Fruit fly (Drosophila melanogaster) whole organism, embryonic: Measurements from ENCODE around the gene Ykt6.

Experiments
- Ada2b ChIP-seq: fragments of 200-800 bp; sonication (Bioruptor generic); IDR thresholded peaks from 2 replicates; pipeline ENCODE4 v1.3.6; 2022; ENCODE audit warnings: missing biosample characterization, missing genetic modification characterization
- Atf-2 ChIP-seq: fragments of 200-800 bp; sonication (Bioruptor generic); optimal IDR thresholded peaks from 2 replicates; lab custom pipeline; 2016; ENCODE audit warnings: missing biosample characterization, missing genetic modification characterization
- B-H1 ChIP-seq: fragments of 200-800 bp; sonication (Bioruptor generic); IDR thresholded peaks from 3 replicates; pipeline ENCODE4 v1.3.6; 2022; ENCODE audit warnings: missing biosample characterization, missing genetic modification characterization
- CG1024 ChIP-seq: fragments of 200-800 bp; sonication (Bioruptor generic); IDR thresholded peaks from 2 replicates; pipeline ENCODE4 v1.3.6; 2022; ENCODE audit warnings: missing biosample characterization, missing genetic modification characterization
- CG10654 ChIP-seq: fragments of 200-800 bp; sonication (Bioruptor generic); optimal IDR thresholded peaks from 2 replicates; lab custom pipeline; 2016; ENCODE audit warnings: missing biosample characterization, missing genetic modification characterization
- CG12236 ChIP-seq: fragments of 200-800 bp; sonication (Bioruptor generic); optimal IDR thresholded peaks from 2 replicates; lab custom pipeline; 2016; ENCODE audit warnings: missing biosample characterization, missing genetic modification characterization
- CG14965 ChIP-seq: fragments of 200-800 bp; sonication (Bioruptor generic); optimal IDR thresholded peaks from 2 replicates; lab custom pipeline; 2016; ENCODE audit warnings: missing biosample characterization, missing genetic modification characterization, borderline replicate concordance
- CG1603 ChIP-seq: fragments of 200-800 bp; sonication (Bioruptor generic); optimal IDR thresholded peaks from 2 replicates; lab custom pipeline; 2019; ENCODE audit warnings: missing biosample characterization, mild to moderate bottlenecking, missing genetic modification characterization, moderate library complexity
- CG17328 ChIP-seq: fragments of 200-800 bp; sonication (Bioruptor generic); IDR thresholded peaks from 2 replicates; pipeline ENCODE4 v1.3.6; 2022; ENCODE audit warnings: missing biosample characterization, missing genetic modification characterization
- CG2116 ChIP-seq: fragments of 200-800 bp; sonication (Bioruptor generic); optimal IDR thresholded peaks from 3 replicates; lab custom pipeline; 2018; ENCODE audit warnings: missing biosample characterization, mild to moderate bottlenecking, missing genetic modification characterization
- CG30020 ChIP-seq: fragments of 200-800 bp; optimal IDR thresholded peaks from 2 replicates; lab custom pipeline; 2019; ENCODE audit warnings: missing biosample characterization, mild to moderate bottlenecking, missing genetic modification characterization, moderate library complexity
- CG3065 ChIP-seq: fragments of 200-800 bp; sonication (Bioruptor generic); optimal IDR thresholded peaks from 2 replicates; lab custom pipeline; 2016; ENCODE audit warnings: missing biosample characterization, missing genetic modification characterization
- CG31388 ChIP-seq: fragments of 200-800 bp; sonication (Bioruptor generic); optimal IDR thresholded peaks from 2 replicates; lab custom pipeline; 2016; ENCODE audit warnings: missing biosample characterization, missing genetic modification characterization
- CG32532 ChIP-seq: fragments of 200-800 bp; sonication (Bioruptor generic); IDR thresholded peaks from 2 replicates; pipeline ENCODE4 v1.3.6; 2022; ENCODE audit warnings: missing biosample characterization, missing genetic modification characterization
- CG33557 ChIP-seq: fragments of 200-800 bp; sonication (Bioruptor generic); optimal IDR thresholded peaks from 2 replicates; lab custom pipeline; 2019; ENCODE audit warnings: missing biosample characterization, mild to moderate bottlenecking, missing genetic modification characterization, moderate library complexity
- CG34224 ChIP-seq: fragments of 200-800 bp; sonication (Bioruptor generic); IDR thresholded peaks from 3 replicates; pipeline ENCODE4 v1.3.6; 2022; ENCODE audit warnings: missing biosample characterization, missing genetic modification characterization; ENCODE audit not compliant: partially characterized antibody
- CG3995 ChIP-seq: fragments of 200-800 bp; sonication (Bioruptor generic); optimal IDR thresholded peaks from 3 replicates; lab custom pipeline; 2016; ENCODE audit warnings: missing biosample characterization, missing genetic modification characterization
- CG4617 ChIP-seq: fragments of 200-800 bp; sonication (Bioruptor generic); optimal IDR thresholded peaks from 3 replicates; lab custom pipeline; 2016; ENCODE audit warnings: missing biosample characterization, missing genetic modification characterization, borderline replicate concordance
- CG7839 ChIP-seq: fragments of 200-800 bp; sonication (Bioruptor generic); optimal IDR thresholded peaks from 3 replicates; lab custom pipeline; 2018; ENCODE audit warnings: missing biosample characterization, mild to moderate bottlenecking, missing genetic modification characterization, moderate library complexity
- CG7963 ChIP-seq: fragments of 200-800 bp; sonication (Bioruptor generic); IDR thresholded peaks from 3 replicates; pipeline ENCODE4 v1.3.6; 2022; ENCODE audit warnings: missing biosample characterization, missing genetic modification characterization; ENCODE audit not compliant: partially characterized antibody
- CG9727 ChIP-seq: fragments of 200-800 bp; sonication (Bioruptor generic); optimal IDR thresholded peaks from 3 replicates; lab custom pipeline; 2017; ENCODE audit warnings: missing biosample characterization, mild to moderate bottlenecking, missing genetic modification characterization
- CTCF ChIP-seq: fragments of 200-800 bp; sonication (Bioruptor generic); optimal IDR thresholded peaks from 2 replicates; lab custom pipeline; 2017; ENCODE audit warnings: missing biosample characterization, mild to moderate bottlenecking, missing genetic modification characterization, moderate library complexity
- D19B ChIP-seq: fragments of 200-800 bp; sonication (Bioruptor generic); optimal IDR thresholded peaks from 2 replicates; lab custom pipeline; 2017; ENCODE audit warnings: missing biosample characterization, mild to moderate bottlenecking, missing genetic modification characterization
- Doc3 ChIP-seq: fragments of 200-800 bp; sonication (Bioruptor generic); IDR thresholded peaks from 3 replicates; pipeline ENCODE4 v1.3.6; 2022; ENCODE audit warnings: missing biosample characterization, missing genetic modification characterization; ENCODE audit not compliant: partially characterized antibody
- HLH54F ChIP-seq: fragments of 200-800 bp; sonication (Bioruptor generic); optimal IDR thresholded peaks from 3 replicates; lab custom pipeline; 2016; ENCODE audit warnings: missing biosample characterization, missing genetic modification characterization
- Hsf ChIP-seq: fragments of 200-800 bp; sonication (Bioruptor generic); optimal IDR thresholded peaks from 3 replicates; lab custom pipeline; 2016; ENCODE audit warnings: missing biosample characterization, missing genetic modification characterization
- Neu2 ChIP-seq: fragments of 200-800 bp; sonication (Bioruptor generic); optimal IDR thresholded peaks from 3 replicates; lab custom pipeline; 2016; ENCODE audit warnings: missing biosample characterization, missing genetic modification characterization, borderline replicate concordance
- Oaz ChIP-seq: fragments of 200-800 bp; sonication (Bioruptor generic); IDR thresholded peaks from 2 replicates; pipeline ENCODE4 v1.3.6; 2022; ENCODE audit warnings: missing biosample characterization, missing genetic modification characterization
- PHDP ChIP-seq: fragments of 200-800 bp; sonication (Bioruptor generic); optimal IDR thresholded peaks from 3 replicates; lab custom pipeline; 2018; ENCODE audit warnings: missing biosample characterization, mild to moderate bottlenecking, missing genetic modification characterization, moderate library complexity
- Pdp1 ChIP-seq, 2 experiments: fragments of 200-800 bp; sonication (Bioruptor generic); optimal IDR thresholded peaks; 3 replicates each; lab custom pipeline; 2016; ENCODE audit warnings: missing biosample characterization in 2 of 2, missing genetic modification characterization in 2 of 2, mild to moderate bottlenecking in 1 of 2, moderate library complexity in 1 of 2
- Stat92E ChIP-seq, 3 experiments: fragments of >200 bp in 2 of 3; fragments of 200-800 bp in 1 of 3; sonication (Bioruptor generic) in 1 of 3; optimal IDR thresholded peaks; 2 replicates each; lab custom pipeline; 2017 to 2019; ENCODE audit warnings: missing biosample characterization in 3 of 3, missing genetic modification characterization in 3 of 3, mild to moderate bottlenecking in 1 of 3, moderate library complexity in 1 of 3
- ato ChIP-seq: fragments of 200-800 bp; sonication (Bioruptor generic); IDR thresholded peaks from 2 replicates; pipeline ENCODE4 v1.3.6; 2022; ENCODE audit warnings: missing biosample characterization, missing genetic modification characterization; ENCODE audit not compliant: partially characterized antibody
- bbx ChIP-seq: fragments of 200-800 bp; sonication (Bioruptor generic); IDR thresholded peaks from 2 replicates; pipeline ENCODE4 v1.3.6; 2022; ENCODE audit warnings: missing biosample characterization, missing genetic modification characterization; ENCODE audit not compliant: partially characterized antibody
- bowl ChIP-seq: fragments of 200-800 bp; sonication (Bioruptor generic); IDR thresholded peaks from 2 replicates; pipeline ENCODE4 v1.3.6; 2022; ENCODE audit warnings: missing biosample characterization, missing genetic modification characterization
- cg ChIP-seq: fragments of 200-800 bp; sonication (Bioruptor generic); optimal IDR thresholded peaks from 3 replicates; lab custom pipeline; 2019; ENCODE audit warnings: missing biosample characterization, mild to moderate bottlenecking, missing genetic modification characterization, moderate library complexity
- corto ChIP-seq: fragments of 200-800 bp; sonication (Bioruptor generic); optimal IDR thresholded peaks from 2 replicates; lab custom pipeline; 2016; ENCODE audit warnings: missing biosample characterization, mild to moderate bottlenecking, missing genetic modification characterization, moderate library complexity
- dysf ChIP-seq: fragments of 200-800 bp; sonication (Bioruptor generic); IDR thresholded peaks from 3 replicates; pipeline ENCODE4 v1.3.6; 2022; ENCODE audit warnings: missing biosample characterization, missing genetic modification characterization
- fd96Cb ChIP-seq: fragments of 200-800 bp; sonication (Bioruptor generic); optimal IDR thresholded peaks from 2 replicates; lab custom pipeline; 2018; ENCODE audit warnings: missing biosample characterization, mild to moderate bottlenecking, missing genetic modification characterization, moderate library complexity
- fru ChIP-seq: fragments of >200 bp; optimal IDR thresholded peaks from 2 replicates; lab custom pipeline; 2017
- gce ChIP-seq: fragments of 200-800 bp; sonication (Bioruptor generic); IDR thresholded peaks from 3 replicates; pipeline ENCODE4 v1.3.6; 2022; ENCODE audit warnings: missing biosample characterization, missing genetic modification characterization
- gcm2 ChIP-seq: fragments of 200-800 bp; sonication (Bioruptor generic); optimal IDR thresholded peaks from 2 replicates; lab custom pipeline; 2016; ENCODE audit warnings: missing biosample characterization, missing genetic modification characterization
- gem ChIP-seq: fragments of 200-800 bp; sonication (Bioruptor generic); optimal IDR thresholded peaks from 2 replicates; lab custom pipeline; 2019; ENCODE audit warnings: missing biosample characterization, mild to moderate bottlenecking, missing genetic modification characterization, moderate library complexity
- h ChIP-seq: fragments of >200 bp; optimal IDR thresholded peaks from 2 replicates; lab custom pipeline; 2017
- ham ChIP-seq: fragments of 200-800 bp; sonication (Bioruptor generic); IDR thresholded peaks from 2 replicates; pipeline ENCODE4 v1.3.6; 2022; ENCODE audit warnings: missing biosample characterization, missing genetic modification characterization
- lola ChIP-seq, 3 experiments: fragments of >200 bp in 2 of 3; fragments of 200-800 bp in 1 of 3; sonication (Bioruptor generic) in 1 of 3; optimal IDR thresholded peaks; 2 replicates each; lab custom pipeline; 2017 to 2019; ENCODE audit warnings: missing biosample characterization in 3 of 3, missing genetic modification characterization in 3 of 3, mild to moderate bottlenecking in 1 of 3, moderate library complexity in 1 of 3
- ranshi ChIP-seq: fragments of 200-800 bp; sonication (Bioruptor generic); IDR thresholded peaks from 2 replicates; pipeline ENCODE4 v1.3.6; 2022; ENCODE audit warnings: missing biosample characterization, missing genetic modification characterization
- sr ChIP-seq: fragments of 200-800 bp; sonication (Bioruptor generic); IDR thresholded peaks from 3 replicates; pipeline ENCODE4 v1.3.6; 2022; ENCODE audit warnings: missing biosample characterization, missing genetic modification characterization
- stc ChIP-seq: fragments of 200-800 bp; sonication (Bioruptor generic); IDR thresholded peaks from 2 replicates; pipeline ENCODE4 v1.3.6; 2022; ENCODE audit warnings: missing biosample characterization, missing genetic modification characterization
- tup ChIP-seq: fragments of 200-800 bp; sonication (Bioruptor generic); optimal IDR thresholded peaks from 2 replicates; lab custom pipeline; 2016; ENCODE audit warnings: missing biosample characterization, mild to moderate bottlenecking, missing genetic modification characterization, moderate library complexity

The Ykt6 gene

DNA sequence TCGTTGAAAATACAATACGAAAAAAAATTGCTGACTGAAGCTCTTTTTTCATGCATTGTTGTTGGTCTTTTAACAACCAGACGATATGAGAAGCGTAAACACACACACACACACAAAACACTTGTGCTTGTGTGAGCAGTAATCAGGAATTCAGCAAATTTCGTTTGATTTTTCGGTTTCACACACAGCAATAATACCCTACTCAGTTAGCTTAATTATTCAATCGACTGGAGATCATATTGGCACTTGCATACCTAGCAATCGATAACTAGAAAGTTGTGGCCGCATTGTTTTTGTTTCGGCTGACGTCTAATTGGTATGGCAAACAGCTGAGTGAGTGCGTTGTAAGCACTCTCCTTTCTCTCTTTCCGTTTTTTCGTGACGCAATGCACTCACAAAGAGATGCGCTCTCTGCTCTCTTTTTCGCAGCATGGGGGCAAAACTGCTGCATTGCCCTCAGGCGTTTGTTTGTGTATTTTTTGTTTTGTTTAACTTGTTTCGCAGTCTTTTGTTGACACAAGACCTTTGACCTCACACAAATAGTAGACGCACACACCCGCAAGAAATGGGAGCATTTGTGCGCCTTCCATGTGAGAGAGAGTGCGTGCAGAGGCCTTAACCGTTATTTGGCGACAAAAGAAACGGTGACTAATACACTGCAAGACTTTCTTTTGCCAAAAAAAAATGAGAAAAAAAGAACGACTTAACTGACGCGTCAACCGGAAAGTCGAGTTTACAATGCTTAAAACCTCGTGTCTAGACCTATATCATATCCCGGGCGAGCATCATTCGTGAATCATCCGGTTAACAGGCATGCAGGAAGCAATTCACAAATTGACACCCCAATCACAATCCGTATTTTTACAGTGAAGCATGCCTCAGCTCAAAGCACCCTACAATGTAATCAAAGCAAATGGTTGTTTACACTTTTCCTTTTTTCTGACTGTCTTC, 24.8 kb downstream of the Ykt6 start (continued):
- TF ChIP-seq CG10654 (GFP tag; lab: Kevin White, UChicago) (no peak), Hsf (GFP tag; lab: Kevin White, UChicago) (peak; percentile 21), CG17328 (GFP tag; lab: Robert Waterston, UW) (no peak), corto (GFP tag; lab: Kevin White, UChicago) (no peak), ranshi (no peak), CG14965 (GFP tag; lab: Kevin White, UChicago) (no peak), CG2116 (GFP tag; lab: Kevin White, UChicago) (no peak), gem (tag; lab: Kevin White, UChicago) (peak; percentile 49), CG30020 (tag; lab: Kevin White, UChicago) (no peak), Oaz (GFP tag; lab: Robert Waterston, UW) (no peak), CG7839 (tag; lab: Kevin White, UChicago) (peak; percentile 30), CG3995 (GFP tag; lab: Kevin White, UChicago) (peak; percentile 26), fd96Cb (tag; lab: Kevin White, UChicago) (peak; percentile 42), HLH54F (no peak), CG31388 (no peak), gcm2 (GFP tag; lab: Kevin White, UChicago) (no peak), CG7963 (no peak), CG1603 (tag; lab: Kevin White, UChicago) (peak; percentile 34), bbx (GFP tag; lab: Robert Waterston, UW) (no peak), ham (GFP tag; lab: Robert Waterston, UW) (no peak), D19B (GFP tag; lab: Kevin White, UChicago) (peak; percentile 51), bowl (no peak), stc (0 out of 2 replicates have a peak, but pooled peaks have one; percentile 8), Stat92E (GFP tag; optimal IDR thresholded peaks at IDR 0.05; lab: Kevin White, UChicago) (no peak), ato (GFP tag; lab: Robert Waterston, UW) (no peak), Neu2 (GFP tag; lab: Kevin White, UChicago) (no peak), lola (GFP tag; optimal IDR thresholded peaks at IDR 0.05; lab: Kevin White, UChicago) (no peak), Doc3 (GFP tag; lab: Robert Waterston, UW) (peak; percentile 27; the same call in 1 of the 3 replicates), Pdp1 (GFP tag; optimal IDR thresholded peaks at IDR 0.05; lab: Kevin White, UChicago) (peak in 1 of 2 experiments; percentile 93), h (lab: Kevin White, UChicago) (no peak), fru (lab: Kevin White, UChicago) (no peak), tup (GFP tag; lab: Kevin White, UChicago) (no peak), cg (GFP tag; lab: Kevin White, UChicago) (peak; percentile 92), CG33557 (no peak), CG32532 (GFP tag; lab: Robert Waterston, UW) (0 out of 2 replicates have a peak, but pooled peaks have one; percentile 24), B-H1 (GFP tag; lab: Robert Waterston, UW) (peak; percentile 13; the same call in 1 of the 3 replicates), CG12236 (GFP tag; lab: Kevin White, UChicago) (no peak), CTCF (GFP tag; lab: Kevin White, UChicago) (no peak), sr (no peak), CG1024 (GFP tag; lab: Robert Waterston, UW) (0 out of 2 replicates have a peak, but pooled peaks have one; percentile 2), CG9727 (GFP tag; lab: Kevin White, UChicago) (peak; percentile 3), CG4617 (GFP tag; lab: Kevin White, UChicago) (no peak), gce (GFP tag; lab: Robert Waterston, UW) (no peak), Ada2b (GFP tag; lab: Robert Waterston, UW) (no peak), CG3065 (GFP tag; lab: Kevin White, UChicago) (no peak), PHDP (tag; lab: Kevin White, UChicago) (peak; percentile 37), Atf-2 (GFP tag; lab: Kevin White, UChicago) (peak; percentile 8), CG34224 (no peak), dysf (no peak)
